Worm (Caenorhabditis elegans): ENCODE measurements around the gene ser-2.

Gene ser-2

DNA sequence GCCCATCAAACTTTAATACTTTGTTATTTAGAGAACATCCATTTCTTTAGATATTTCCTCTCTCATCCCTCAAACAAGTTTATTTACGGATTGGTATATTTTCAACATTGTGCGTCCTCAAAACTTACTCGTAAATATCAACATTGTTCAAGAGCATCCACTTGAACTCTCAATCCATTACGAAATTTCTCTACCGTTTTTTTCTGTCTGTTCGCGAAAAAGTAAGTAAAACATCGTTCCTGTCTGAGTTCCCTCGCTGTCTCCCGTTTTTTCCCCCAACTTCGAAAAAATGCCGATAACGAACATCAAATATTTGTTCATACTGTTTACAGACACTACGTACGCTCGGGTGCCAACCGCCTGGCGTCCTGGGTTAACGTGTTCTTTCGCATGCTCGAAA, 32.1 kb upstream of the ser-2 start (continued):
- TF ChIP-seq efl-3 (GFP tag; optimal IDR thresholded peaks at IDR 0.05): no peak
- TF ChIP-seq nhr-20 (tag; optimal IDR thresholded peaks at IDR 0.05): peak; percentile 13
- no peak for TF ChIP-seq alr-1 (tag; optimal IDR thresholded peaks at IDR 0.05; ENCODE audit: borderline replicate concordance)
- no peak for TF ChIP-seq rnt-1 (tag; optimal IDR thresholded peaks at IDR 0.05)
- no peak for TF ChIP-seq aly-2 (tag; optimal IDR thresholded peaks at IDR 0.05)
- no peak for TF ChIP-seq vab-15 (tag; optimal IDR thresholded peaks at IDR 0.05)
- no peak for TF ChIP-seq unc-130 (tag; optimal IDR thresholded peaks at IDR 0.05)
- TF ChIP-seq lin-14 (GFP tag; optimal IDR thresholded peaks at IDR 0.05): peak; percentile 63
- no peak for TF ChIP-seq nhr-84 (tag; optimal IDR thresholded peaks at IDR 0.05)
- no peak for TF ChIP-seq ceh-90 (tag; optimal IDR thresholded peaks at IDR 0.05)
- TF ChIP-seq nhr-90 (tag; optimal IDR thresholded peaks at IDR 0.05; ENCODE audit: poor library complexity): no peak

DNA sequence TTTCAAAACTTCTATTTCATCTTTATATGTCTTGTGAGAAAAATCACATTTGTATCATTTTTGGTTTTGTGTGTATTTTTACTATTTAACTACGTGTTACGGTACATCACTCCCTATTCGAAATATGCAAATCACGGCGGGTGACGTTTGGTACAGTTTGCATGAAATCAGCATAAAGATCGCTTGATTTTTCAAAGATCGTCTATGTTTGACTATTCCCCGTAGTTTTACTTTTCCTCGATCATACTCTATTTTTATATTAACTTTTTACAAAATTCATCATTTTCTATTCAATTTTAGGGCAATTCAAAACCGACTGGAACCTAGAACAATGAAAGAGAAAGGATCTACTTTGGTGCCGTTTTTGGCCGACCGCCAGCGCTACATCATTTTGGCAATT, 27.9 kb upstream of the ser-2 start, which contains the start of gene Y15E3A.4:
Y15E3A.4 (plus strand) TSS at position 301 of the 400 bp plus-strand sequence.
- TF ChIP-seq alr-1 (tag; optimal IDR thresholded peaks at IDR 0.05; ENCODE audit: borderline replicate concordance) (no peak), dsc-1 (tag; optimal IDR thresholded peaks at IDR 0.05) (no peak), pag-3 (tag; optimal IDR thresholded peaks at IDR 0.05; ENCODE audit: borderline replicate concordance, insufficient read depth) (no peak), nhr-20 (tag; optimal IDR thresholded peaks at IDR 0.05) (no peak), zip-4 (GFP tag; optimal IDR thresholded peaks at IDR 0.05) (no peak), blmp-1 (tag; optimal IDR thresholded peaks at IDR 0.05) (no peak), elt-2 (tag; optimal IDR thresholded peaks at IDR 0.05) (no peak), jun-1 (tag; optimal IDR thresholded peaks at IDR 0.05) (no peak), nhr-237 (tag; optimal IDR thresholded peaks at IDR 0.05) (no peak), efl-1 (optimal IDR thresholded peaks at IDR 0.05) (no peak), efl-1 (GFP tag; optimal IDR thresholded peaks at IDR 0.05 in 1 of 2) (no peak), fkh-4 (tag; optimal IDR thresholded peaks at IDR 0.05; ENCODE audit: borderline replicate concordance) (no peak), grh-1 (GFP tag; IDR thresholded peaks at IDR 0.05) (no peak), efl-3 (GFP tag; optimal IDR thresholded peaks at IDR 0.05) (no peak), Y116A8C.19 (tag; optimal IDR thresholded peaks at IDR 0.05; ENCODE audit: borderline replicate concordance) (no peak), nhr-84 (tag; optimal IDR thresholded peaks at IDR 0.05) (no peak), pax-3 (tag; optimal IDR thresholded peaks at IDR 0.05) (no peak), ces-1 (GFP tag; optimal IDR thresholded peaks at IDR 0.05) (no peak)

DNA sequence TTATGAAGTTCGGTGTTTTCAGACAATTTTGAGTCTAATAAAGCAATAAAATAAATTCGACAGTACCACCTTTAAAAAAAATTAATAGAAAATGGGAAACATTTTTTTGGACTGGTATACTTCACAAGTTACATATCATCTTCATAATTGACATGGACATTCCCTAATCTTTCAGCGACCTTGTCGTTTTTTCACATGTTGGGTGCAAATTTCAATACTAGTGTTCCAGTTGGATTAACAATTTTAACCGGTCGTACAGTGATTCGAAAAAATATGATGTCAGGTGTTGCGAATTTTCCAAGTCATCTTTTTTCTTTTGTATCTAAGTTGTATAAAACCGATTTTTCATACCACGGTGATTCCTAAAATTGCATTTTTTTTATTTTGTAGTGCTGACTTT, 25.6 kb upstream of the ser-2 start:
- no peak for TF ChIP-seq F16B12.6 (tag; optimal IDR thresholded peaks at IDR 0.05)
- peak; percentile 72 for TF ChIP-seq nhr-85 (tag)

DNA sequence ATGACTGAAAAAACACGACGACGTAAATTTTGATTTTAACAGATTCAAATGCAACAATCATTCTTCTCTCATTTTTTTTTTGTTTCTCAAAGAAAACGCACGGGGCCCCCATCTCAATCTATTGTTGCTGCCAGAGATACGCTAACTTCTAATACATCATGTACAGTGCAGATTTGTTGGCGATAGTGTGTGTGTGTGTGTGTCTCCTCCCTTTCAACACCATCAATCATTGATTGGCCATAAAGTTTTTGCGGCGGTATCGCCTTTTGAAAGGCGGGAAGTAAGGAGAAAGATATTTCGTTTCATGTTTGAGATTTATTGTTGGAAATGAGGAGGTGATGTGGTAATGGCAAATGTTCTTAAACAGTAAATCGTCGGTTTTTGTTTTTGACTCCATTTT, 24.5 kb upstream of the ser-2 start:
- no peak for TF ChIP-seq F16B12.6 (tag; optimal IDR thresholded peaks at IDR 0.05)
- no peak for TF ChIP-seq lin-13 (GFP tag; optimal IDR thresholded peaks at IDR 0.05)
- TF ChIP-seq ceh-90 (tag; optimal IDR thresholded peaks at IDR 0.05): no peak
- TF ChIP-seq hpl-2 (GFP tag; optimal IDR thresholded peaks at IDR 0.05): no peak
- TF ChIP-seq C16A3.4 (tag; optimal IDR thresholded peaks at IDR 0.05): no peak
- TF ChIP-seq nhr-47 (tag; optimal IDR thresholded peaks at IDR 0.05): peak; percentile 2
- TF ChIP-seq egl-13 (tag; optimal IDR thresholded peaks at IDR 0.05): no peak
- peak; percentile 32 for TF ChIP-seq nhr-90 (tag; optimal IDR thresholded peaks at IDR 0.05; ENCODE audit: poor library complexity)
- peak; percentile 55 for TF ChIP-seq mep-1 (tag; optimal IDR thresholded peaks at IDR 0.05)
- no peak for TF ChIP-seq unc-130 (tag; optimal IDR thresholded peaks at IDR 0.05)
- no peak for TF ChIP-seq Y116A8C.19 (tag; optimal IDR thresholded peaks at IDR 0.05; ENCODE audit: borderline replicate concordance)
- TF ChIP-seq lin-35 (GFP tag; optimal IDR thresholded peaks at IDR 0.05): peak in 1 of 2 experiments; percentile 15
- no peak for TF ChIP-seq tlp-1 (tag; optimal IDR thresholded peaks at IDR 0.05)
- no peak for TF ChIP-seq ceh-63 (GFP tag; optimal IDR thresholded peaks at IDR 0.05)
- no peak for TF ChIP-seq jun-1 (tag; optimal IDR thresholded peaks at IDR 0.05)
- no peak for TF ChIP-seq sptf-1 (tag; optimal IDR thresholded peaks at IDR 0.05)
- TF ChIP-seq efl-3 (GFP tag; optimal IDR thresholded peaks at IDR 0.05): peak; percentile 21
- no peak for TF ChIP-seq fkh-10 (GFP tag; optimal IDR thresholded peaks at IDR 0.05)
- TF ChIP-seq fkh-8 (tag; optimal IDR thresholded peaks at IDR 0.05): no peak
- TF ChIP-seq nhr-11 (tag; optimal IDR thresholded peaks at IDR 0.05): no peak
- no peak for TF ChIP-seq ceh-82 (tag; optimal IDR thresholded peaks at IDR 0.05)
- no peak for TF ChIP-seq unc-30 (tag; optimal IDR thresholded peaks at IDR 0.05)
- TF ChIP-seq dpl-1 (GFP tag; optimal IDR thresholded peaks at IDR 0.05): no peak
- peak; percentile 51 for TF ChIP-seq irx-1 (tag; optimal IDR thresholded peaks at IDR 0.05)
- no peak for TF ChIP-seq sup-37 (GFP tag; optimal IDR thresholded peaks at IDR 0.05)
- TF ChIP-seq nhr-85 (tag): peak; percentile 99
- no peak for TF ChIP-seq ceh-88 (GFP tag; IDR thresholded peaks at IDR 0.05)
- TF ChIP-seq xbp-1 (tag; optimal IDR thresholded peaks at IDR 0.05): no peak

All from whole organism, L1 larva.